Worm (Caenorhabditis elegans) whole organism, L1 larva: ENCODE measurements around the gene B0024.3.
A peak's percentile ranks its signal among the peaks of the same experiment; 100 is the strongest.

Experiments used
- C16A3.4 ChIP-seq: fragments of 150-350 bp; optimal IDR thresholded peaks from 2 replicates; lab custom pipeline; 2014; ENCODE audit warnings: missing biosample characterization, missing genetic modification characterization
- alr-1 ChIP-seq: fragments of 200-800 bp; sonication (Bioruptor generic); optimal IDR thresholded peaks from 2 replicates; lab custom pipeline; 2018; ENCODE audit warnings: borderline replicate concordance, mild to moderate bottlenecking, missing genetic modification characterization, missing compliant biosample characterization
- ama-1 ChIP-seq: fragments of 150-350 bp; optimal IDR thresholded peaks from 2 replicates; lab custom pipeline; 2014
- ceh-63 ChIP-seq: fragments of 200-800 bp; sonication (Bioruptor generic); optimal IDR thresholded peaks from 2 replicates; lab custom pipeline; 2018; ENCODE audit warnings: mild to moderate bottlenecking, missing genetic modification characterization, missing compliant biosample characterization
- ceh-8 ChIP-seq: fragments of 200-800 bp; sonication (Bioruptor generic); optimal IDR thresholded peaks from 2 replicates; lab custom pipeline; 2018; ENCODE audit warnings: mild to moderate bottlenecking, missing genetic modification characterization, moderate library complexity, missing compliant biosample characterization
- ceh-88 ChIP-seq: fragments of 200-800 bp; sonication (Bioruptor generic); IDR thresholded peaks from 2 replicates; pipeline ENCODE4 v1.3.6; 2022; ENCODE audit warnings: missing genetic modification characterization, missing compliant biosample characterization
- ceh-90 ChIP-seq: sonication (generic microtip); optimal IDR thresholded peaks from 2 replicates; lab custom pipeline; 2016; ENCODE audit warnings: missing genetic modification characterization, missing compliant biosample characterization
- ces-1 ChIP-seq: fragments of 150-350 bp; optimal IDR thresholded peaks from 2 replicates; lab custom pipeline; 2014; ENCODE audit warnings: missing biosample characterization, missing genetic modification reagents, missing genetic modification characterization
- dpl-1 ChIP-seq, 3 experiments: fragments of 150-350 bp in 2 of 3; sonication (generic microtip) in 1 of 3; optimal IDR thresholded peaks; 2 replicates each; lab custom pipeline; 2014 to 2017; ENCODE audit warnings: missing biosample characterization in 3 of 3, missing genetic modification characterization in 3 of 3, missing genetic modification reagents in 3 of 3
- dsc-1 ChIP-seq: sonication (generic microtip); optimal IDR thresholded peaks from 2 replicates; lab custom pipeline; 2016; ENCODE audit warnings: mild to moderate bottlenecking, missing genetic modification characterization, missing compliant biosample characterization
- efl-1 ChIP-seq, 4 experiments: fragments of 150-350 bp; optimal IDR thresholded peaks in 3 of 4; peaks in 1 of 4; 1 replicate in 1 of 4; 2 replicates in 3 of 4; lab custom pipeline; 2014; ENCODE audit warnings: missing biosample characterization in 2 of 4, missing genetic modification characterization in 2 of 4, missing genetic modification reagents in 2 of 4
- efl-3 ChIP-seq: fragments of 200-800 bp; sonication (Bioruptor generic); optimal IDR thresholded peaks from 2 replicates; lab custom pipeline; 2018; ENCODE audit warnings: mild to moderate bottlenecking, missing genetic modification characterization, missing compliant biosample characterization
- elt-2 ChIP-seq: sonication (generic microtip); optimal IDR thresholded peaks from 2 replicates; lab custom pipeline; 2016; ENCODE audit warnings: missing genetic modification characterization, mild to moderate bottlenecking, inconsistent platforms, missing compliant biosample characterization, missing genetic modification reagents
- elt-3 ChIP-seq, 6 experiments: fragments of 150-350 bp in 1 of 6; sonication (generic microtip); optimal IDR thresholded peaks; 2 replicates each; lab custom pipeline; 2017 to 2018; ENCODE audit warnings: missing biosample characterization in 6 of 6, missing genetic modification characterization in 6 of 6, inconsistent platforms in 1 of 6
- fkh-8 ChIP-seq: sonication (generic microtip); optimal IDR thresholded peaks from 2 replicates; lab custom pipeline; 2016; ENCODE audit warnings: mild to moderate bottlenecking, missing genetic modification characterization, missing compliant biosample characterization
- hlh-17 ChIP-seq: fragments of 200-800 bp; sonication (Bioruptor generic); optimal IDR thresholded peaks from 2 replicates; lab custom pipeline; 2018; ENCODE audit warnings: missing genetic modification characterization, mild to moderate bottlenecking, missing compliant biosample characterization, moderate library complexity, borderline replicate concordance
- hlh-4 ChIP-seq: sonication (generic microtip); optimal IDR thresholded peaks from 2 replicates; lab custom pipeline; 2016; ENCODE audit warnings: mild to moderate bottlenecking, missing genetic modification characterization, missing compliant biosample characterization
- isw-1 ChIP-seq: fragments of 200-800 bp; sonication (Bioruptor generic); IDR thresholded peaks from 2 replicates; pipeline ENCODE4 v1.3.6; 2022; ENCODE audit warnings: missing genetic modification characterization, missing compliant biosample characterization
- lin-14 ChIP-seq: fragments of 200-800 bp; sonication (Bioruptor generic); optimal IDR thresholded peaks from 2 replicates; lab custom pipeline; 2018; ENCODE audit warnings: mild to moderate bottlenecking, missing genetic modification characterization, moderate library complexity, missing compliant biosample characterization
- lin-15B ChIP-seq: fragments of 150-350 bp; sonication (generic microtip); optimal IDR thresholded peaks from 3 replicates; lab custom pipeline; 2014; ENCODE audit warnings: missing biosample characterization, missing genetic modification characterization
- lin-39 ChIP-seq: fragments of 150-350 bp; optimal IDR thresholded peaks from 2 replicates; lab custom pipeline; 2014; ENCODE audit warnings: missing biosample characterization, missing genetic modification reagents, missing genetic modification characterization
- mab-9 ChIP-seq: fragments of 200-800 bp; sonication (Bioruptor generic); IDR thresholded peaks from 2 replicates; pipeline ENCODE4 v1.3.6; 2022; ENCODE audit warnings: missing genetic modification reagents, missing genetic modification characterization, missing compliant biosample characterization
- nhr-237 ChIP-seq: fragments of 150-350 bp; optimal IDR thresholded peaks from 2 replicates; lab custom pipeline; 2014; ENCODE audit warnings: missing biosample characterization, missing genetic modification characterization
- nhr-47 ChIP-seq: sonication (generic microtip); optimal IDR thresholded peaks from 2 replicates; lab custom pipeline; 2016; ENCODE audit warnings: mild to moderate bottlenecking, missing genetic modification characterization, moderate library complexity, missing compliant biosample characterization
- nhr-71 ChIP-seq: sonication (generic microtip); optimal IDR thresholded peaks from 2 replicates; lab custom pipeline; 2016; ENCODE audit warnings: mild to moderate bottlenecking, missing genetic modification characterization, moderate library complexity, missing compliant biosample characterization
- nhr-77 ChIP-seq: fragments of 150-350 bp; optimal IDR thresholded peaks from 2 replicates; lab custom pipeline; 2014; ENCODE audit warnings: missing biosample characterization, missing genetic modification characterization
- pax-3 ChIP-seq: fragments of 200-800 bp; sonication (Bioruptor generic); optimal IDR thresholded peaks from 2 replicates; lab custom pipeline; 2018; ENCODE audit warnings: mild to moderate bottlenecking, missing genetic modification characterization, moderate library complexity, missing compliant biosample characterization
- pqm-1 ChIP-seq: sonication (generic microtip); optimal IDR thresholded peaks from 3 replicates; lab custom pipeline; 2017; ENCODE audit warnings: missing biosample characterization, missing genetic modification characterization
- snu-23 ChIP-seq: sonication (generic microtip); optimal IDR thresholded peaks from 2 replicates; lab custom pipeline; 2016; ENCODE audit warnings: missing genetic modification characterization, missing compliant biosample characterization
- swsn-7 ChIP-seq: sonication (generic microtip); optimal IDR thresholded peaks from 2 replicates; lab custom pipeline; 2016; ENCODE audit warnings: missing genetic modification characterization, missing compliant biosample characterization
- tbx-2 ChIP-seq: sonication (generic microtip); optimal IDR thresholded peaks from 2 replicates; lab custom pipeline; 2016; ENCODE audit warnings: missing genetic modification characterization, missing compliant biosample characterization
- unc-130 ChIP-seq: fragments of 150-350 bp; optimal IDR thresholded peaks from 2 replicates; lab custom pipeline; 2017; ENCODE audit warnings: missing biosample characterization, missing genetic modification characterization, inconsistent platforms
- unc-86 ChIP-seq: sonication (generic microtip); optimal IDR thresholded peaks from 2 replicates; lab custom pipeline; 2016; ENCODE audit warnings: missing genetic modification characterization, missing compliant biosample characterization
- xbp-1 ChIP-seq: sonication (generic microtip); optimal IDR thresholded peaks from 2 replicates; lab custom pipeline; 2016; ENCODE audit warnings: missing genetic modification characterization, missing compliant biosample characterization

B0024.3 gene

DNA sequence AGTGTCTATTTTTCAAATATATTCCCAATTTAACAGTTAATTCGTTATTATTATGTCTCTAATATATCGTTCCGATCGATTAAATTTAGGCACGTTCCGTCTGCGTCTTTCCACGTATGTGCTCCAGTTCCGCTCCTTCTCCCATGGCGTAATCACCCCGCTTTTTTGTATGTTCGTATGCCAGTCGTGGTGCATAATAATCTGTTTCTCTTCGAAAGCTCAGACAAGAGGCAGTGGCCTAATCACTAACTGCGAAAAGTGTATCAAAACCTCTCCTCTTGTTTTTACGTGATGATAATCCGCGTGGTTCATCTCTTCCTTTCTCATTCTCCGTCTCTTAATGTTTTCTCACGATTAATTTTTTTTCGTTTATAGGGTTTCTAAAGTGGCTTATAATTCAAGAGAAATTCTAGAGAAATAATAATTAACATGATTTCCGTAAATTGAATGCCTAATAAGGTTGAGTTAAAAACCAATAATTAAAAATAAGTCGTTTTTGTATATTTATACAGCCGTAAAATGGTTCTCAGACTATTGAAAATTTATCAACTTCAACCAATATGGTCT lies 39.6 kb upstream of the B0024.3 start:
- TF ChIP-seq nhr-237 = no peak
- no peak for TF ChIP-seq unc-130 (tag; lab: Kevin White, UChicago)
- no peak for TF ChIP-seq lin-39 (tag; lab: Kevin White, UChicago)
- peak; percentile 58 for TF ChIP-seq lin-14 (GFP tag; lab: Kevin White, UChicago)
- TF ChIP-seq elt-3 (tag; optimal IDR thresholded peaks at IDR 0.05; lab: Kevin White, UChicago) = no peak
- TF ChIP-seq dsc-1 (tag; lab: Kevin White, UChicago) = peak; percentile 69
- no peak for TF ChIP-seq mab-9 (GFP tag; lab: Robert Waterston, UW)
- TF ChIP-seq ceh-8 = peak; percentile 58
- peak; percentile 17 for TF ChIP-seq pax-3
- no peak for TF ChIP-seq hlh-4
- TF ChIP-seq lin-15B (tag; lab: Kevin White, UChicago) = no peak
- TF ChIP-seq nhr-71 (tag; lab: Kevin White, UChicago) = peak; percentile 18
- no peak for TF ChIP-seq dpl-1 (GFP tag; optimal IDR thresholded peaks at IDR 0.05; lab: Kevin White, UChicago)
- no peak for TF ChIP-seq ces-1 (GFP tag; lab: Kevin White, UChicago)
- TF ChIP-seq nhr-47 = peak; percentile 31
- TF ChIP-seq hlh-17 (GFP tag; lab: Kevin White, UChicago) = no peak
- no peak for TF ChIP-seq swsn-7 (tag; lab: Kevin White, UChicago)
- TF ChIP-seq elt-2 = no peak
- TF ChIP-seq fkh-8 (tag; lab: Kevin White, UChicago) = peak; percentile 46
- TF ChIP-seq efl-3 (GFP tag; lab: Kevin White, UChicago) = no peak
- no peak for TF ChIP-seq pqm-1

DNA sequence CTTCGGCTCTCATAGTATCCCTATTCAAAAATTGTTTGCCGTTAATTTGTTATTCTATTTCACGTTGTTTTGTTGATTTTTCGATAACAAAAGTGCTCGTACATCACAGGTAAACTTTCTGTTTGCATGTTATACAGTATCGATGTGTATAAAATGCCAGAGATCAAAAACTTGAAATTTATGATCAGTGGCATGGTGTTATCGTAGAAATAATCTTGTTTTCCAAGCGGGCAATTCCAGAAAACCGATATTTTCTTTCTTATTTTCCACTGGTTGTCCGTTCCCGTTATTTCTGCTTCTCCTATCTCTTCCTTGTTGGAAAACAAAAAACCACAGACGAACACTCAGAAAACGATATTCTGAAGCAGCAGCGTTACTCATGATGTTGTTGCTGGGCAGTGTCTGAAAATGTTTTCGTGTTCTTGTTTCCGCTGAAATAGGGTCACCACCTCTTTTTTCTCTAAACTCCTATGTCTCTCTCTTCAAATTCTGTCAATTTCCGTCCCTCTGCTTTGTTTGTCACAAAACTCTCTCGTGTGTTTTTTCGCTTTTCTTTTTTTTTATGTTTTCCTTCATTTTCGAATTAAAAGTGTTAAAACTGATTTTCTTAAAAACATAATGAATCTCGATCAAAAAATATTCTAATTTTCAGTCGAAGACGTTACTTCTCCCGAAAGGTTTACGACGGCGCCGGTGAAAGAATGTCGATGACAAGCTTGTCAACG lies 38.9 kb upstream of the B0024.3 start, which contains the start of gene akt-1:
akt-1 (plus strand) TSS at position 651 of the 725 bp plus-strand sequence.
- TF ChIP-seq tbx-2 (tag; lab: Kevin White, UChicago) (no peak), ama-1 (peak; percentile 2), C16A3.4 (tag; lab: Kevin White, UChicago) (no peak), efl-1 (optimal IDR thresholded peaks at IDR 0.05; lab: Kevin White, UChicago) (no peak), efl-1 (GFP tag; optimal IDR thresholded peaks at IDR 0.05 in 1 of 2; lab: Kevin White, UChicago) (peak in 1 of 2 experiments; percentile 49), ceh-63 (no peak)
- TF ChIP-seq, all 84 proteins: peak for 2

DNA sequence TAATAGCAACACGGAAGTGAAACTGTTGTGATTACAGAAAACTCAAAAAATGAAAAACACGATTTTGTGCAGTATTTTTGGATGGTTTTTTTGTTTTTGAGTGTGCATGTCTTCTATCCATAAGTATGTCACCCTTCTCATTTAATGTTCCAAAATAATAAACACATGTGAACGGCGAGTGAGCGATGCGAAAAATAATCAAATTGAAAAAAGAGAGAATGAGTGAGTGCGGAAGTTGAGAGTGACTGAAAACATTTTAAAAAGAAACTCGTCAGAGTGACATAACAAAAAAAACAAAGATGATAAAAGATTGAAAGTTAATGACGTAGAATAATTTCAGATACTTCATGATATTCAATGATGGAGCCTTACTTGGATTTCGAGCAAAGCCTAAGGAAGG lies 37.8 kb upstream of the B0024.3 start:
- TF ChIP-seq ama-1 (no peak), nhr-77 (tag; lab: Kevin White, UChicago) (no peak), hlh-17 (GFP tag; lab: Kevin White, UChicago) (no peak), fkh-8 (tag; lab: Kevin White, UChicago) (no peak), alr-1 (no peak), dsc-1 (tag; lab: Kevin White, UChicago) (no peak), ces-1 (GFP tag; lab: Kevin White, UChicago) (no peak), xbp-1 (tag; lab: Kevin White, UChicago) (no peak)

DNA sequence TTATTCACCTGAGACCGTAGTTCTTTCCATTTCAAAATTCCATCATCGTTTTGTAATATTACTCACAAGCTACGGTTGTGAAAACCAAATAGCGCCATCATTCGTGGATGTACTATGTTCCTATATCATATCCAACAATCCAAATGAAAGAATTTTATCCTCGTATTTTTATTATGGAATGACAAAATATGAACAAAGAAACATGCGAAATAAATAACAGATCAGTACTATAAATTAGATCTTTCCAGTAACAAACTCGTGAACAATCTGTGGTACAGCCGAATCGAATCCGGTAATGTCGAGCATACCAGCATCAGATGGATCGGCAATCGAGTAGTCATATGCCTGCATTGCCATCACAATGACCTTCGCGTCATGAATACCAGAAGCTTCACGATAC lies 34.7 kb upstream of the B0024.3 start:
- TF ChIP-seq efl-3 (GFP tag; lab: Kevin White, UChicago) (no peak), unc-86 (no peak), pqm-1 (no peak), ceh-90 (no peak), snu-23 (GFP tag; lab: Kevin White, UChicago) (no peak), ceh-88 (GFP tag; lab: Robert Waterston, UW) (no peak), lin-39 (tag; lab: Kevin White, UChicago) (no peak), isw-1 (no peak)
